Worm (Caenorhabditis elegans) whole organism, L4 larva: ENCODE results near the gene csn-1.

ENCODE experiments used
- F10B5.3 ChIP-seq: sonication (generic microtip); optimal IDR thresholded peaks from 2 replicates; lab custom pipeline; 2016; ENCODE audit warnings: mild to moderate bottlenecking, missing genetic modification characterization, missing compliant biosample characterization
- ama-1 ChIP-seq: fragments of 150-350 bp; optimal IDR thresholded peaks from 2 replicates; lab custom pipeline; 2014; ENCODE audit warnings: inconsistent platforms, mixed read lengths
- ceh-62 ChIP-seq: sonication (generic microtip); optimal IDR thresholded peaks from 2 replicates; lab custom pipeline; 2017; ENCODE audit warnings: missing biosample characterization, missing genetic modification characterization
- mxl-2 ChIP-seq: fragments of 200-800 bp; sonication (Bioruptor generic); conservative IDR thresholded peaks from 2 replicates; pipeline ENCODE4 v1.3.6; 2022; ENCODE audit warnings: missing genetic modification reagents, missing genetic modification characterization, missing compliant biosample characterization
- ztf-7 ChIP-seq: fragments of 150-350 bp; optimal IDR thresholded peaks from 2 replicates; lab custom pipeline; 2014; ENCODE audit warnings: missing biosample characterization, missing genetic modification characterization

- TF ChIP-seq ztf-7 (tag; lab: Kevin White, UChicago), result no peak
- TF ChIP-seq ceh-62, result no peak
- no peak for TF ChIP-seq mxl-2 (GFP tag; lab: Robert Waterston, UW)
- no peak for TF ChIP-seq ama-1 (lab: Kevin White, UChicago)
- TF ChIP-seq F10B5.3, result no peak
Observed at ce11 chrV:17905765-17906164, 35.3 kb upstream of the csn-1 start.
